Worm (Caenorhabditis elegans) whole organism, midembryonic: ENCODE measurements around the gene D1054.1.

Source experiments
- T22C8.4 ChIP-seq: fragments of 200-800 bp; sonication (Bioruptor generic); IDR thresholded peaks from 2 replicates; pipeline ENCODE4 v1.3.6; 2022; ENCODE audit warnings: missing genetic modification characterization, missing compliant biosample characterization
- cog-1 ChIP-seq: sonication (generic microtip); optimal IDR thresholded peaks from 2 replicates; lab custom pipeline; 2016; ENCODE audit warnings: missing genetic modification characterization, missing compliant biosample characterization
- flt-1 ChIP-seq: fragments of 200-800 bp; sonication (Bioruptor generic); IDR thresholded peaks from 2 replicates; pipeline ENCODE4 v1.3.6; 2022; ENCODE audit warnings: missing genetic modification characterization, missing compliant biosample characterization
- klf-2 ChIP-seq: fragments of 200-800 bp; sonication (Bioruptor generic); conservative IDR thresholded peaks from 2 replicates; pipeline ENCODE4 v1.3.6; 2022; ENCODE audit warnings: missing genetic modification reagents, missing genetic modification characterization, missing compliant biosample characterization
- med-1 ChIP-seq: sonication (generic microtip); optimal IDR thresholded peaks from 2 replicates; lab custom pipeline; 2017; ENCODE audit warnings: missing genetic modification characterization, mild to moderate bottlenecking, missing compliant biosample characterization, antibody characterized with exemption, missing genetic modification reagents; ENCODE audit not compliant: insufficient read depth
- ref-1 ChIP-seq: fragments of 200-800 bp; sonication (Bioruptor generic); conservative IDR thresholded peaks from 2 replicates; pipeline ENCODE4 v1.3.6; 2022; ENCODE audit warnings: missing genetic modification reagents, missing genetic modification characterization, missing compliant biosample characterization
- tab-1 ChIP-seq: fragments of 200-800 bp; sonication (Bioruptor generic); IDR thresholded peaks from 2 replicates; pipeline ENCODE4 v1.3.6; 2022; ENCODE audit warnings: missing genetic modification characterization, missing compliant biosample characterization
- ztf-23 ChIP-seq: fragments of 200-800 bp; sonication (Bioruptor generic); IDR thresholded peaks from 2 replicates; pipeline ENCODE4 v1.3.6; 2022; ENCODE audit warnings: missing genetic modification reagents, missing genetic modification characterization, missing compliant biosample characterization
- ztf-29 ChIP-seq: fragments of 200-800 bp; sonication (Bioruptor generic); IDR thresholded peaks from 2 replicates; pipeline ENCODE4 v1.3.6; 2022; ENCODE audit warnings: missing genetic modification reagents, missing genetic modification characterization, missing compliant biosample characterization

D1054.1 gene

DNA sequence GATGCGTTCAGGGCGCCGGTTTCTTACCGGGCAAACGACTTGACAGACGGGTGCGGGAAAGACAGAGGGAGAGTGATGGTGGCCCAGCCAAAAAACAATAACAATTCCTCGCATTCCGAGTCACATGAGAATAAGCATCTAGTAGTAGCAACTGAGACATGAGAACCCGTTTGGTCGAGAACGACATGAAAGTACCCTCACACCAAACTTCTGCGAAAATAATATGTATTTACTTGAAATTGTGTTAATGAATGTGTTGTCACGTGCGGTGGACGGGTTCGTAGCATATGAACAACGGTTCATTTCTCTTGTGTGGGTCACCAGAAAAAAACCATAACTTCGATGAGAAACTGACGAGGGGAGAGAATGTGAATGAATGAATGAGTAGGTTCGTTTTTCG is 49.1 kb downstream of the D1054.1 start:
- TF ChIP-seq klf-2 (no peak), cog-1 (no peak), T22C8.4 (no peak), ztf-29 (GFP tag; lab: Robert Waterston, UW) (no peak), ztf-23 (GFP tag; lab: Robert Waterston, UW) (no peak), flt-1 (no peak)

DNA sequence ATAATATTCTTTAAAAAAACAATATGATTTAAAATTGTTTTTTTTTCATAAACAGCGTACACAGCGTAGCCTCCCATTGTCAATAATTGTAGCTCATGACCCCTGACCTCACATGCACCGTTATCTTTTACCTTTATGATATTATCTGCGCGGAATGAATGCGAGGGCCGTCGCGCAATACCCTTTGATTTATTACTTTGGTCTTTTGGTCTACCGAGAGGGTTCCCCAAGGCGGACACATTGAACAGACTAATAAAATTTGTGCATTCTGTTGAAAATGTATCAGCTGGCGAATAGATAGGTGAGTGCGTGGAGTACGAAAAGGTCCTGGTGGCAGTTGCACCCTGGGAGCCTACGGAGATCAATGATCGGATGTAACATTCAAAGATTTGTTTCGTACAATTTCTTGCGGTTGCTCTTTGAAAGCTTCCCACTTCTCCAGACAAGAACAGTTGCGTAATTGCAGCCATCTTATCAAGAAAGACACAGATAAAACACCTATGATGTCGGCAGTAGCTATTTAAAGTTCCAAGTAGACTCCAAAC is 49.6 kb downstream of the D1054.1 start:
- TF ChIP-seq ztf-29 (GFP tag; lab: Robert Waterston, UW) (no peak), T22C8.4 (no peak), tab-1 (GFP tag; lab: Robert Waterston, UW) (no peak), flt-1 (no peak), med-1 (GFP tag; lab: Kevin White, UChicago) (no peak), cog-1 (no peak), ref-1 (GFP tag; lab: Robert Waterston, UW) (no peak), klf-2 (no peak), ztf-23 (GFP tag; lab: Robert Waterston, UW) (no peak)

- no peak for TF ChIP-seq ref-1 (GFP tag; lab: Robert Waterston, UW)
- no peak for TF ChIP-seq ztf-23 (GFP tag; lab: Robert Waterston, UW)
Measured at ce11 chrV:10719833-10720170, 50.2 kb downstream of the D1054.1 start.

DNA sequence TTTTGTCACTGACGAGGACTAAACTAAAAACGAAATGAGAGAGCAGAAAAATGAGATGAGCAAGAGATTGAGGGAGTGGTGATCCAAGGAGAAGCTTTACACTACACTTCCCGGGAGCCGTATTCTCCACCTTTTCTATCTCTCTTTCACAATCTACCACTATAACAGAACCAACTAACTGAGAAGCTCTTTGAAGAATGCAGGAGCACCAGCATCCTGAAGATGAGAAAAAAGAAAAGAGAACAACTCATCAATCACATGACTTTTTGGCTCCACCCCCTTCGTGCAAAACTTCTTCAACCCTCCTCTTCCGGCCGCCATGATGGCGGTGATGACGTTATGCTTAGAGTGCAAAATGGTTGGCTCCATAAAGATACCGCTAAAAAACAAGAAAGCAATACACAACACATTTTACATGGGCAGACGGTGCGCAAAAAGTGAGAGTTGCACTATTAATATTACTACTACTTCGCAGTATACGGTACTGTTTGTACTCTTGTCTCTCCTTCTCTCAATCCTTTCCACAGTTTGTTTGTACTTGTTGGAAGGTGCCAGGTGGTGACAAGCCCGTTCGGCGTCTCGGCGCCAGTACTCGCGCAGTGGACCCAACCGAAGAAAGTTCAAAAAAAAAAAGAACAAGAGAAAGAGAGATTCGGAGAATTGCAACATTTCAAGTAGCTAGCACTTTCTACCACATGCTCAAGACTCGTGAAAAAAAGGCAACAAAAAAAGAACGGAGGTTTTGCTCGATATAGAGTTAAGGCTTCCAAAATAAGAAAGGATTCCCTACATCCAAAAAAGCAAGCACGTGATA is 50.8 kb downstream of the D1054.1 start:
- TF ChIP-seq ztf-29 (GFP tag; lab: Robert Waterston, UW) (no peak), ref-1 (GFP tag; lab: Robert Waterston, UW) (no peak), klf-2 (no peak), med-1 (GFP tag; lab: Kevin White, UChicago) (no peak), T22C8.4 (no peak), tab-1 (GFP tag; lab: Robert Waterston, UW) (no peak)
